Fruit fly (Drosophila melanogaster) whole organism, embryonic: ENCODE data around the gene CG4459.

Source experiments
- Abd-B ChIP-seq: fragments of 200-800 bp; sonication (Bioruptor generic); optimal IDR thresholded peaks from 2 replicates; lab custom pipeline; 2018; ENCODE audit warnings: missing biosample characterization, mild to moderate bottlenecking, missing genetic modification characterization, moderate library complexity
- Atf3 ChIP-seq: fragments of 200-800 bp; sonication (Bioruptor generic); optimal IDR thresholded peaks from 3 replicates; lab custom pipeline; 2016; ENCODE audit warnings: missing biosample characterization, missing genetic modification characterization
- Bdp1 ChIP-seq: fragments of 200-800 bp; sonication (Bioruptor generic); optimal IDR thresholded peaks from 3 replicates; lab custom pipeline; 2016; ENCODE audit warnings: missing biosample characterization, missing genetic modification characterization
- Bgb ChIP-seq: fragments of 200-800 bp; sonication (Bioruptor generic); IDR thresholded peaks from 2 replicates; pipeline ENCODE4 v1.3.6; 2022; ENCODE audit warnings: missing biosample characterization, missing genetic modification characterization; ENCODE audit not compliant: partially characterized antibody
- CG12071 ChIP-seq: fragments of 200-800 bp; sonication (Bioruptor generic); optimal IDR thresholded peaks from 3 replicates; lab custom pipeline; 2018; ENCODE audit warnings: missing biosample characterization, mild to moderate bottlenecking, missing genetic modification characterization
- CG12299 ChIP-seq: fragments of 200-800 bp; sonication (Bioruptor generic); optimal IDR thresholded peaks from 2 replicates; lab custom pipeline; 2018; ENCODE audit warnings: missing biosample characterization, mild to moderate bottlenecking, missing genetic modification characterization
- CG12769 ChIP-seq: fragments of 200-800 bp; sonication (Bioruptor generic); optimal IDR thresholded peaks from 2 replicates; lab custom pipeline; 2019; ENCODE audit warnings: missing biosample characterization, mild to moderate bottlenecking, missing genetic modification characterization, moderate library complexity
- CG13424 ChIP-seq: fragments of 200-800 bp; sonication (Bioruptor generic); optimal IDR thresholded peaks from 2 replicates; lab custom pipeline; 2019; ENCODE audit warnings: missing biosample characterization, mild to moderate bottlenecking, missing genetic modification characterization, moderate library complexity
- CG14441 ChIP-seq: fragments of 200-800 bp; sonication (Bioruptor generic); IDR thresholded peaks from 2 replicates; pipeline ENCODE4 v1.3.6; 2022; ENCODE audit warnings: missing biosample characterization, missing genetic modification characterization
- CG14667 ChIP-seq: fragments of 200-800 bp; sonication (Bioruptor generic); IDR thresholded peaks from 2 replicates; pipeline ENCODE4 v1.3.6; 2022; ENCODE audit warnings: missing biosample characterization, missing genetic modification characterization
- CG14965 ChIP-seq: fragments of 200-800 bp; sonication (Bioruptor generic); optimal IDR thresholded peaks from 2 replicates; lab custom pipeline; 2016; ENCODE audit warnings: missing biosample characterization, missing genetic modification characterization, borderline replicate concordance
- CG1529 ChIP-seq: fragments of 200-800 bp; sonication (Bioruptor generic); optimal IDR thresholded peaks from 3 replicates; lab custom pipeline; 2018; ENCODE audit warnings: missing biosample characterization, missing genetic modification characterization
- CG17328 ChIP-seq: fragments of 200-800 bp; sonication (Bioruptor generic); IDR thresholded peaks from 2 replicates; pipeline ENCODE4 v1.3.6; 2022; ENCODE audit warnings: missing biosample characterization, missing genetic modification characterization
- CG17829 ChIP-seq: fragments of 200-800 bp; optimal IDR thresholded peaks from 2 replicates; lab custom pipeline; 2019; ENCODE audit warnings: missing biosample characterization, mild to moderate bottlenecking, missing genetic modification characterization, moderate library complexity
- CG2116 ChIP-seq: fragments of 200-800 bp; sonication (Bioruptor generic); optimal IDR thresholded peaks from 3 replicates; lab custom pipeline; 2018; ENCODE audit warnings: missing biosample characterization, mild to moderate bottlenecking, missing genetic modification characterization
- CG2875 ChIP-seq: fragments of 200-800 bp; sonication (Bioruptor generic); optimal IDR thresholded peaks from 2 replicates; lab custom pipeline; 2017; ENCODE audit warnings: missing biosample characterization, mild to moderate bottlenecking, missing genetic modification characterization, missing genetic modification reagents
- CG4328 ChIP-seq: fragments of 200-800 bp; sonication (Bioruptor generic); optimal IDR thresholded peaks from 3 replicates; lab custom pipeline; 2017; ENCODE audit warnings: missing biosample characterization, missing genetic modification reagents, missing genetic modification characterization
- CG5245 ChIP-seq: fragments of 200-800 bp; sonication (Bioruptor generic); optimal IDR thresholded peaks from 3 replicates; lab custom pipeline; 2016; ENCODE audit warnings: missing biosample characterization, missing genetic modification characterization
- CG6654 ChIP-seq: fragments of 200-800 bp; sonication (Bioruptor generic); optimal IDR thresholded peaks from 2 replicates; lab custom pipeline; 2017; ENCODE audit warnings: missing biosample characterization, mild to moderate bottlenecking, missing genetic modification characterization
- CG7745 ChIP-seq: fragments of 200-800 bp; sonication (Bioruptor generic); optimal IDR thresholded peaks from 2 replicates; lab custom pipeline; 2018; ENCODE audit warnings: missing biosample characterization, mild to moderate bottlenecking, missing genetic modification characterization, moderate library complexity
- CG8290 ChIP-seq, 3 experiments: fragments of 200-800 bp; sonication (Bioruptor generic); optimal IDR thresholded peaks; 2 replicates each; lab custom pipeline; 2016 to 2019; ENCODE audit warnings: missing biosample characterization in 3 of 3, missing genetic modification characterization in 3 of 3, mild to moderate bottlenecking in 2 of 3, moderate library complexity in 1 of 3
- CG8359 ChIP-seq: fragments of 200-800 bp; sonication (Bioruptor generic); optimal IDR thresholded peaks from 2 replicates; lab custom pipeline; 2017; ENCODE audit warnings: missing biosample characterization, mild to moderate bottlenecking, missing genetic modification characterization, borderline replicate concordance
- CG8388 ChIP-seq: fragments of 200-800 bp; sonication (Bioruptor generic); optimal IDR thresholded peaks from 2 replicates; lab custom pipeline; 2019; ENCODE audit warnings: missing biosample characterization, mild to moderate bottlenecking, missing genetic modification characterization, moderate library complexity
- CG9609 ChIP-seq: fragments of 200-800 bp; sonication (Bioruptor generic); optimal IDR thresholded peaks from 3 replicates; lab custom pipeline; 2016; ENCODE audit warnings: missing biosample characterization, missing genetic modification characterization
- Dad ChIP-seq: fragments of 200-800 bp; sonication (Bioruptor generic); optimal IDR thresholded peaks from 3 replicates; lab custom pipeline; 2016; ENCODE audit warnings: missing biosample characterization, missing genetic modification characterization
- Dip3 ChIP-seq: fragments of 200-800 bp; sonication (Bioruptor generic); optimal IDR thresholded peaks from 3 replicates; lab custom pipeline; 2016; ENCODE audit warnings: missing biosample characterization, missing genetic modification characterization
- Fer1 ChIP-seq: fragments of 200-800 bp; sonication (Bioruptor generic); optimal IDR thresholded peaks from 2 replicates; lab custom pipeline; 2017; ENCODE audit warnings: missing biosample characterization, mild to moderate bottlenecking, missing genetic modification characterization
- HLH4C ChIP-seq: fragments of 200-800 bp; sonication (Bioruptor generic); IDR thresholded peaks from 3 replicates; pipeline ENCODE4 v1.3.6; 2022; ENCODE audit warnings: missing biosample characterization, missing genetic modification characterization; ENCODE audit not compliant: partially characterized antibody
- MTF-1 ChIP-seq: fragments of 200-800 bp; sonication (Bioruptor generic); optimal IDR thresholded peaks from 2 replicates; lab custom pipeline; 2018; ENCODE audit warnings: missing biosample characterization, mild to moderate bottlenecking, missing genetic modification characterization, borderline replicate concordance
- Opbp ChIP-seq: fragments of 200-800 bp; sonication (Bioruptor generic); IDR thresholded peaks from 3 replicates; pipeline ENCODE4 v1.3.6; 2022; ENCODE audit warnings: missing biosample characterization, missing genetic modification characterization; ENCODE audit not compliant: partially characterized antibody
- Scr ChIP-seq: fragments of 200-800 bp; sonication (Bioruptor generic); IDR thresholded peaks from 2 replicates; pipeline ENCODE4 v1.3.6; 2022; ENCODE audit warnings: missing biosample characterization, missing genetic modification characterization; ENCODE audit not compliant: partially characterized antibody
- ato ChIP-seq: fragments of 200-800 bp; sonication (Bioruptor generic); IDR thresholded peaks from 2 replicates; pipeline ENCODE4 v1.3.6; 2022; ENCODE audit warnings: missing biosample characterization, missing genetic modification characterization; ENCODE audit not compliant: partially characterized antibody
- bowl ChIP-seq: fragments of 200-800 bp; sonication (Bioruptor generic); IDR thresholded peaks from 2 replicates; pipeline ENCODE4 v1.3.6; 2022; ENCODE audit warnings: missing biosample characterization, missing genetic modification characterization
- cas ChIP-seq: fragments of 200-800 bp; sonication (Bioruptor generic); IDR thresholded peaks from 2 replicates; pipeline ENCODE4 v1.3.6; 2022; ENCODE audit warnings: missing biosample characterization, missing genetic modification characterization
- crc ChIP-seq: fragments of 200-800 bp; sonication (Bioruptor generic); optimal IDR thresholded peaks from 2 replicates; lab custom pipeline; 2016; ENCODE audit warnings: missing biosample characterization, missing genetic modification characterization
- cwo ChIP-seq: fragments of 200-800 bp; sonication (Bioruptor generic); optimal IDR thresholded peaks from 3 replicates; lab custom pipeline; 2017; ENCODE audit warnings: missing biosample characterization, missing genetic modification characterization, mild to moderate bottlenecking, moderate library complexity, missing genetic modification reagents
- dm ChIP-seq: fragments of 200-800 bp; sonication (Bioruptor generic); optimal IDR thresholded peaks from 3 replicates; lab custom pipeline; 2016; ENCODE audit warnings: missing biosample characterization, missing genetic modification characterization
- dmrt11E ChIP-seq: fragments of 200-800 bp; sonication (Bioruptor generic); optimal IDR thresholded peaks from 3 replicates; lab custom pipeline; 2018; ENCODE audit warnings: missing biosample characterization, mild to moderate bottlenecking, missing genetic modification characterization, moderate library complexity
- ftz-f1 ChIP-seq: fragments of 200-800 bp; sonication (Bioruptor generic); optimal IDR thresholded peaks from 2 replicates; lab custom pipeline; 2016; ENCODE audit warnings: missing biosample characterization, missing genetic modification characterization
- grau ChIP-seq: fragments of 200-800 bp; optimal IDR thresholded peaks from 3 replicates; lab custom pipeline; 2019; ENCODE audit warnings: missing biosample characterization, mild to moderate bottlenecking, missing genetic modification characterization, moderate library complexity
- jumu ChIP-seq: fragments of 200-800 bp; sonication (Bioruptor generic); optimal IDR thresholded peaks from 3 replicates; lab custom pipeline; 2016; ENCODE audit warnings: missing biosample characterization, missing genetic modification characterization
- klu ChIP-seq: fragments of 200-800 bp; sonication (Bioruptor generic); IDR thresholded peaks from 2 replicates; pipeline ENCODE4 v1.3.6; 2022; ENCODE audit warnings: missing biosample characterization, missing genetic modification characterization
- lbe ChIP-seq: fragments of 200-800 bp; sonication (Bioruptor generic); optimal IDR thresholded peaks from 2 replicates; lab custom pipeline; 2016; ENCODE audit warnings: missing biosample characterization, mild to moderate bottlenecking, missing genetic modification characterization
- p53 ChIP-seq: fragments of 200-800 bp; sonication (Bioruptor generic); optimal IDR thresholded peaks from 2 replicates; lab custom pipeline; 2016; ENCODE audit warnings: missing biosample characterization, missing genetic modification characterization
- pfk ChIP-seq: fragments of 200-800 bp; sonication (Bioruptor generic); optimal IDR thresholded peaks from 2 replicates; lab custom pipeline; 2018; ENCODE audit warnings: missing biosample characterization, mild to moderate bottlenecking, missing genetic modification characterization, moderate library complexity
- stwl ChIP-seq: fragments of 200-800 bp; sonication (Bioruptor generic); optimal IDR thresholded peaks from 3 replicates; lab custom pipeline; 2018; ENCODE audit warnings: missing biosample characterization, mild to moderate bottlenecking, missing genetic modification characterization, moderate library complexity
- tup ChIP-seq: fragments of 200-800 bp; sonication (Bioruptor generic); optimal IDR thresholded peaks from 2 replicates; lab custom pipeline; 2016; ENCODE audit warnings: missing biosample characterization, mild to moderate bottlenecking, missing genetic modification characterization, moderate library complexity
- zf30C ChIP-seq: fragments of 200-800 bp; sonication (Bioruptor generic); optimal IDR thresholded peaks from 3 replicates; lab custom pipeline; 2018; ENCODE audit warnings: missing biosample characterization, mild to moderate bottlenecking, missing genetic modification characterization

The CG4459 gene

DNA sequence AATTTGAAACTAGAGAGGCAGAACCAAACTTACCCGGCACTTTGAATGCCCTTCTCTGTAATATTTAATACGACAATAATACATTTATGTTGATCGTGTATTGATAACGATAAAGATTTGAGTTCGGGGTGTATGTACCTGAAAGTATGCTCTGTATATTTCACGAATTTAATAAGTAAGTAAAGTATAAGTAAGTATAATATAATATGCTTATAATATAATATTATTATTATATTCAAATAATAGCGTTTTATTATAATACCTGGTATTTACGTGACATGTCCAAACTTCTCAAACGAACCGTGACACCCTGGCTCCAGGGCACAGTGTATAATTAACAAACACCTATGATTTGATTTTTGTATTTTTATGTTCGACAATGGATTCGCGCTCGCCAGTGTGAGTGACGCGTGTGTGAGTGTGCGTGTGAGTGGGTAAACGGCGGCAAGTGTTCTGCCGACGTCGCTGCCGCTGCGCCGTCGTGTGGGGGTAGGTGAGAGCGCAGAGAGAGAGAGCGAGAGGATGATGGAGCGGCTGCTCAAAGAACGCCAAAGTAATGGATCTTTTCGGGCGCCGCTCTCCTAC is 38.7 kb downstream of the CG4459 start (continued):
- TF ChIP-seq stwl (tag; lab: Kevin White, UChicago): no peak
- no peak for TF ChIP-seq CG14667 (GFP tag; lab: Robert Waterston, UW)
- TF ChIP-seq CG7745 (tag; lab: Kevin White, UChicago): peak; percentile 4
- peak; percentile 16 for TF ChIP-seq CG5245
- TF ChIP-seq tup (GFP tag; lab: Kevin White, UChicago): no peak
- TF ChIP-seq CG8388 (GFP tag; lab: Kevin White, UChicago): peak; percentile 54
- no peak for TF ChIP-seq klu (GFP tag; lab: Robert Waterston, UW)
- TF ChIP-seq CG12769 (tag; lab: Kevin White, UChicago): peak; percentile 32
- TF ChIP-seq Dad (GFP tag; lab: Kevin White, UChicago): no peak
- TF ChIP-seq cas (GFP tag; lab: Robert Waterston, UW): no peak
- TF ChIP-seq CG14441 (GFP tag; lab: Robert Waterston, UW): peak; percentile 50
- peak; percentile 59 for TF ChIP-seq CG17829 (tag; lab: Kevin White, UChicago)
- no peak for TF ChIP-seq ato (GFP tag; lab: Robert Waterston, UW)
- TF ChIP-seq ftz-f1 (GFP tag; lab: Kevin White, UChicago): no peak
- no peak for TF ChIP-seq Opbp (GFP tag; lab: Robert Waterston, UW)
- TF ChIP-seq Bdp1 (GFP tag; lab: Kevin White, UChicago): no peak
- TF ChIP-seq CG14965 (GFP tag; lab: Kevin White, UChicago): no peak
- 0 out of 2 replicates have a peak, but pooled peaks have one; percentile 14 for TF ChIP-seq CG17328 (GFP tag; lab: Robert Waterston, UW)
- TF ChIP-seq CG8290 (GFP tag; optimal IDR thresholded peaks at IDR 0.05; lab: Kevin White, UChicago): no peak
- peak in 1 of 2 experiments; percentile 49 for TF ChIP-seq CG8290 (tag; optimal IDR thresholded peaks at IDR 0.05; lab: Kevin White, UChicago)
- TF ChIP-seq CG1529: peak; percentile 24
- no peak for TF ChIP-seq jumu (GFP tag; lab: Kevin White, UChicago)
- no peak for TF ChIP-seq lbe (GFP tag; lab: Kevin White, UChicago)
- TF ChIP-seq CG12299: peak; percentile 45
- peak; percentile 17 for TF ChIP-seq Dip3 (GFP tag; lab: Kevin White, UChicago)
- peak; percentile 23 for TF ChIP-seq MTF-1
- TF ChIP-seq dm (GFP tag; lab: Kevin White, UChicago): no peak
- peak; percentile 6 for TF ChIP-seq CG4328 (GFP tag; lab: Kevin White, UChicago)
- TF ChIP-seq Scr (GFP tag; lab: Robert Waterston, UW): no peak
- no peak for TF ChIP-seq Bgb (GFP tag; lab: Robert Waterston, UW)
- peak; percentile 85 for TF ChIP-seq grau
- TF ChIP-seq CG2116 (GFP tag; lab: Kevin White, UChicago): peak; percentile 15
- no peak for TF ChIP-seq Atf3 (GFP tag; lab: Kevin White, UChicago)
- TF ChIP-seq Abd-B (GFP tag; lab: Kevin White, UChicago): peak; percentile 66
- peak; percentile 40 for TF ChIP-seq CG2875 (GFP tag; lab: Kevin White, UChicago)
- no peak for TF ChIP-seq crc
- TF ChIP-seq CG12071: peak; percentile 33
- TF ChIP-seq dmrt11E (tag; lab: Kevin White, UChicago): no peak
- no peak for TF ChIP-seq zf30C (GFP tag; lab: Kevin White, UChicago)
- no peak; the same call in 1 of the 2 replicates for TF ChIP-seq bowl (GFP tag; lab: Robert Waterston, UW)
- TF ChIP-seq cwo (GFP tag; lab: Kevin White, UChicago): peak; percentile 84
- TF ChIP-seq HLH4C: no peak
- peak; percentile 74 for TF ChIP-seq CG13424
- no peak for TF ChIP-seq pfk (GFP tag; lab: Kevin White, UChicago)
- TF ChIP-seq p53 (GFP tag; lab: Kevin White, UChicago): no peak
- peak; percentile 39 for TF ChIP-seq CG8359 (GFP tag; lab: Kevin White, UChicago)
- TF ChIP-seq CG9609 (GFP tag; lab: Kevin White, UChicago): peak; percentile 2
- peak; percentile 69 for TF ChIP-seq CG6654 (GFP tag; lab: Kevin White, UChicago)
- TF ChIP-seq Fer1: peak; percentile 88
